Worm (Caenorhabditis elegans) whole organism, L3 larva: ENCODE measurements around the gene Y17D7C.6.

ENCODE experiments used
- aly-2 ChIP-seq: fragments of 150-350 bp; optimal IDR thresholded peaks from 2 replicates; lab custom pipeline; 2014; ENCODE audit warnings: missing biosample characterization, missing genetic modification characterization
- ama-1 ChIP-seq: fragments of 150-350 bp; optimal IDR thresholded peaks from 2 replicates; lab custom pipeline; 2018
- ceh-82 ChIP-seq: fragments of 150-350 bp; optimal IDR thresholded peaks from 2 replicates; lab custom pipeline; 2014; ENCODE audit warnings: missing biosample characterization, missing genetic modification characterization
- ceh-9 ChIP-seq: sonication (generic microtip); optimal IDR thresholded peaks from 2 replicates; lab custom pipeline; 2018; ENCODE audit warnings: missing biosample characterization, missing genetic modification characterization
- elt-2 ChIP-seq: sonication (generic microtip); optimal IDR thresholded peaks from 2 replicates; lab custom pipeline; 2016; ENCODE audit warnings: missing genetic modification reagents, mild to moderate bottlenecking, missing genetic modification characterization, missing compliant biosample characterization
- elt-3 ChIP-seq, 3 experiments: fragments of 150-350 bp in 1 of 3; sonication (generic microtip) in 2 of 3; optimal IDR thresholded peaks; 2 replicates in 2 of 3; 4 replicates in 1 of 3; lab custom pipeline; 2014 to 2017; ENCODE audit warnings: missing biosample characterization in 3 of 3, missing genetic modification characterization in 3 of 3
- eor-1 ChIP-seq, 2 experiments: fragments of 150-350 bp; optimal IDR thresholded peaks; 2 replicates each; lab custom pipeline; 2014 to 2018; ENCODE audit warnings: missing biosample characterization in 2 of 2, missing genetic modification characterization in 2 of 2
- fkh-10 ChIP-seq: sonication (generic microtip); optimal IDR thresholded peaks from 2 replicates; lab custom pipeline; 2017; ENCODE audit warnings: missing biosample characterization, missing genetic modification reagents, missing genetic modification characterization
- fkh-2 ChIP-seq: fragments of 150-350 bp; optimal IDR thresholded peaks from 2 replicates; lab custom pipeline; 2014; ENCODE audit warnings: missing biosample characterization, missing genetic modification reagents, missing genetic modification characterization
- hmg-11 ChIP-seq: sonication (generic microtip); optimal IDR thresholded peaks from 2 replicates; lab custom pipeline; 2016; ENCODE audit warnings: missing genetic modification characterization, missing compliant biosample characterization
- jun-1 ChIP-seq: fragments of 150-350 bp; optimal IDR thresholded peaks from 2 replicates; lab custom pipeline; 2014; ENCODE audit warnings: missing biosample characterization, missing genetic modification reagents, missing genetic modification characterization
- lin-15B ChIP-seq: fragments of 150-350 bp; optimal IDR thresholded peaks from 2 replicates; lab custom pipeline; 2014; ENCODE audit warnings: missing biosample characterization, missing genetic modification characterization
- lin-39 ChIP-seq: fragments of 150-350 bp; optimal IDR thresholded peaks from 2 replicates; lab custom pipeline; 2018; ENCODE audit warnings: missing biosample characterization, missing genetic modification reagents, missing genetic modification characterization
- mdl-1 ChIP-seq: fragments of 150-350 bp; optimal IDR thresholded peaks from 2 replicates; lab custom pipeline; 2014; ENCODE audit warnings: missing biosample characterization, missing genetic modification characterization
- nhr-11 ChIP-seq: fragments of 150-350 bp; optimal IDR thresholded peaks from 2 replicates; lab custom pipeline; 2014; ENCODE audit warnings: missing biosample characterization, missing genetic modification characterization
- nhr-12 ChIP-seq: fragments of 150-350 bp; optimal IDR thresholded peaks from 2 replicates; lab custom pipeline; 2014; ENCODE audit warnings: missing biosample characterization, missing genetic modification characterization
- nhr-237 ChIP-seq: fragments of 150-350 bp; optimal IDR thresholded peaks from 2 replicates; lab custom pipeline; 2014; ENCODE audit warnings: missing biosample characterization, missing genetic modification characterization
- nhr-25 ChIP-seq: sonication (generic microtip); optimal IDR thresholded peaks from 2 replicates; lab custom pipeline; 2017; ENCODE audit warnings: missing biosample characterization, missing genetic modification characterization
- nhr-28 ChIP-seq: fragments of 150-350 bp; optimal IDR thresholded peaks from 2 replicates; lab custom pipeline; 2014; ENCODE audit warnings: missing biosample characterization, missing genetic modification characterization
- nhr-67 ChIP-seq: fragments of 150-350 bp; optimal IDR thresholded peaks from 2 replicates; lab custom pipeline; 2014; ENCODE audit warnings: missing biosample characterization, missing genetic modification characterization
- nhr-76 ChIP-seq: fragments of 150-350 bp; sonication (generic microtip); optimal IDR thresholded peaks from 5 replicates; lab custom pipeline; 2014; ENCODE audit warnings: missing biosample characterization, missing genetic modification characterization
- nhr-77 ChIP-seq: fragments of 150-350 bp; optimal IDR thresholded peaks from 2 replicates; lab custom pipeline; 2014; ENCODE audit warnings: missing biosample characterization, missing genetic modification characterization
- pha-4 ChIP-seq: fragments of 150-350 bp; optimal IDR thresholded peaks from 2 replicates; lab custom pipeline; 2014; ENCODE audit warnings: missing biosample characterization, missing genetic modification reagents, missing genetic modification characterization
- pqm-1 ChIP-seq: fragments of 150-350 bp; optimal IDR thresholded peaks from 2 replicates; lab custom pipeline; 2017; ENCODE audit warnings: missing biosample characterization, missing genetic modification characterization, inconsistent platforms
- sea-2 ChIP-seq: fragments of 150-350 bp; sonication (generic microtip); optimal IDR thresholded peaks from 4 replicates; lab custom pipeline; 2014; ENCODE audit warnings: missing biosample characterization, missing genetic modification reagents, missing genetic modification characterization
- skn-1 ChIP-seq: fragments of 150-350 bp; optimal IDR thresholded peaks from 2 replicates; lab custom pipeline; 2014; ENCODE audit warnings: missing biosample characterization, missing genetic modification characterization
- snpc-4 ChIP-seq: fragments of 150-350 bp; optimal IDR thresholded peaks from 2 replicates; lab custom pipeline; 2014; ENCODE audit warnings: missing biosample characterization, missing genetic modification characterization
- unc-62 ChIP-seq: fragments of 150-350 bp; sonication (generic microtip); optimal IDR thresholded peaks from 4 replicates; lab custom pipeline; 2014; ENCODE audit warnings: missing biosample characterization, missing genetic modification reagents, missing genetic modification characterization
- zag-1 ChIP-seq: fragments of 150-350 bp; optimal IDR thresholded peaks from 2 replicates; lab custom pipeline; 2014; ENCODE audit warnings: missing biosample characterization, missing genetic modification characterization

Gene Y17D7C.6

ce11 chrV:18699326-18699725, 10.3 kb upstream of the Y17D7C.6 start, which contains the start of gene nhr-241:
Gene nhr-241 (plus strand): TSS chrV:18699451.
- TF ChIP-seq hmg-11 (tag; lab: Kevin White, UChicago): no peak
- no peak for TF ChIP-seq fkh-2 (tag; lab: Kevin White, UChicago)
- no peak for TF ChIP-seq nhr-77 (tag; lab: Kevin White, UChicago)
- TF ChIP-seq unc-62 (GFP tag; lab: Kevin White, UChicago): no peak
- TF ChIP-seq fkh-10: no peak
- TF ChIP-seq pqm-1: no peak
- TF ChIP-seq elt-3 (tag; optimal IDR thresholded peaks at IDR 0.05; lab: Kevin White, UChicago): no peak
- TF ChIP-seq ceh-9 (tag; lab: Kevin White, UChicago): no peak
- no peak for TF ChIP-seq ceh-82 (tag; lab: Kevin White, UChicago)
- TF ChIP-seq pha-4 (tag; lab: Kevin White, UChicago): no peak
- TF ChIP-seq aly-2 (tag; lab: Kevin White, UChicago): no peak
- no peak for TF ChIP-seq ama-1 (lab: Kevin White, UChicago)
- no peak for TF ChIP-seq lin-15B
- TF ChIP-seq nhr-67 (tag; lab: Kevin White, UChicago): no peak
- no peak for TF ChIP-seq nhr-12 (tag; lab: Kevin White, UChicago)
- no peak for TF ChIP-seq sea-2 (GFP tag; lab: Kevin White, UChicago)
- no peak for TF ChIP-seq nhr-76 (tag; lab: Kevin White, UChicago)
- TF ChIP-seq, all 47 proteins: peak for 0

- TF ChIP-seq eor-1 (tag; optimal IDR thresholded peaks at IDR 0.05; lab: Kevin White, UChicago) (no peak), mdl-1 (tag; lab: Kevin White, UChicago) (no peak), jun-1 (tag; lab: Kevin White, UChicago) (no peak), elt-2 (peak; percentile 90), pqm-1 (peak; percentile 59), nhr-12 (tag; lab: Kevin White, UChicago) (no peak), skn-1 (tag; lab: Kevin White, UChicago) (no peak), nhr-237 (tag; lab: Kevin White, UChicago) (no peak), zag-1 (tag; lab: Kevin White, UChicago) (no peak), nhr-11 (no peak), pha-4 (tag; lab: Kevin White, UChicago) (peak; percentile 17)
Observed at ce11 chrV:18701306-18701705, 8.3 kb upstream of the Y17D7C.6 start, which contains the start of gene Y69H2.9. Gene Y69H2.9 (plus strand): TSS chrV:18701538.

- TF ChIP-seq nhr-28 (tag; lab: Kevin White, UChicago) (no peak), nhr-25 (no peak)
Observed at ce11 chrV:18705319-18706062, 4.1 kb upstream of the Y17D7C.6 start.

ce11 chrV:18706063-18706620, 3.5 kb upstream of the Y17D7C.6 start, which contains the start of gene Y17D7C.1:
Gene Y17D7C.1 (plus strand): TSS chrV:18706570.
- no peak for TF ChIP-seq aly-2 (tag; lab: Kevin White, UChicago)
- no peak for TF ChIP-seq zag-1 (tag; lab: Kevin White, UChicago)
- TF ChIP-seq, all 47 proteins: peak for 0

ce11 chrV:18708015-18708414, 1.6 kb upstream of the Y17D7C.6 start:
- no peak for TF ChIP-seq lin-39 (tag; lab: Kevin White, UChicago)
- TF ChIP-seq, all 47 proteins: peak for 0

- TF ChIP-seq snpc-4 (tag; lab: Kevin White, UChicago) (peak; percentile 27), ceh-82 (tag; lab: Kevin White, UChicago) (no peak), hmg-11 (tag; lab: Kevin White, UChicago) (peak; percentile 19), nhr-12 (tag; lab: Kevin White, UChicago) (no peak)
Observed at ce11 chrV:18710045-18710490, 458 bp downstream of the Y17D7C.6 start.
